Comparison of ENCODE assay signal across 3 worm cellular contexts in genomic region chrIII:9930406-9930805, ce11.
A peak's percentile ranks its signal among the peaks of the same experiment; 100 is the strongest.
TF ChIP-seq lines count a peak whose summit lies in the region.

No protein-coding gene starts in this region.

TF ChIP-seq in whole organism, L1 larva, 84 proteins besides CTCF, POLR2A, EP300 and RAD21 (continued from another document):
- no peak for TF ChIP-seq zag-1 (tag; optimal IDR thresholded peaks at IDR 0.05; lab: Kevin White, UChicago)
- TF ChIP-seq pqm-1 (tag; optimal IDR thresholded peaks at IDR 0.05; lab: Kevin White, UChicago): peak; percentile 8
- peak; percentile 93 for TF ChIP-seq elt-2 (tag; optimal IDR thresholded peaks at IDR 0.05; lab: Kevin White, UChicago)
- no peak for TF ChIP-seq unc-98 (GFP tag; IDR thresholded peaks at IDR 0.05; lab: Robert Waterston, UW)
- TF ChIP-seq snu-23 (GFP tag; optimal IDR thresholded peaks at IDR 0.05; lab: Kevin White, UChicago): no peak
- no peak for TF ChIP-seq dpl-1 (GFP tag; optimal IDR thresholded peaks at IDR 0.05; lab: Kevin White, UChicago)
- TF ChIP-seq fkh-8 (tag; optimal IDR thresholded peaks at IDR 0.05; lab: Kevin White, UChicago): no peak
- no peak for TF ChIP-seq efl-1 (optimal IDR thresholded peaks at IDR 0.05; lab: Kevin White, UChicago)
- TF ChIP-seq efl-1 (GFP tag; optimal IDR thresholded peaks at IDR 0.05 in 1 of 2; lab: Kevin White, UChicago): peak in 1 of 2 experiments; percentile 91
- TF ChIP-seq grh-1 (GFP tag; IDR thresholded peaks at IDR 0.05; lab: Robert Waterston, UW): no peak
- no peak for TF ChIP-seq skn-1 (tag; optimal IDR thresholded peaks at IDR 0.05; lab: Kevin White, UChicago)
- TF ChIP-seq C34B4.2 (tag; optimal IDR thresholded peaks at IDR 0.05; lab: Kevin White, UChicago): no peak
- TF ChIP-seq nhr-28 (tag; optimal IDR thresholded peaks at IDR 0.05; lab: Kevin White, UChicago): no peak
- TF ChIP-seq nhr-77 (tag; optimal IDR thresholded peaks at IDR 0.05; lab: Kevin White, UChicago): no peak
- no peak for TF ChIP-seq aly-2 (tag; optimal IDR thresholded peaks at IDR 0.05; lab: Kevin White, UChicago)
- no peak for TF ChIP-seq C16A3.4 (tag; optimal IDR thresholded peaks at IDR 0.05; lab: Kevin White, UChicago)
- TF ChIP-seq nhr-90 (tag; optimal IDR thresholded peaks at IDR 0.05; lab: Kevin White, UChicago; ENCODE audit: poor library complexity): no peak
- peak; percentile 10 for TF ChIP-seq jun-1 (tag; optimal IDR thresholded peaks at IDR 0.05; lab: Kevin White, UChicago)
- no peak for TF ChIP-seq aha-1 (tag; optimal IDR thresholded peaks at IDR 0.05; lab: Kevin White, UChicago)
- TF ChIP-seq ceh-8 (GFP tag; optimal IDR thresholded peaks at IDR 0.05; lab: Kevin White, UChicago): no peak
- TF ChIP-seq nhr-237 (tag; optimal IDR thresholded peaks at IDR 0.05; lab: Kevin White, UChicago): no peak
- no peak for TF ChIP-seq xbp-1 (tag; optimal IDR thresholded peaks at IDR 0.05; lab: Kevin White, UChicago)
- TF ChIP-seq ceh-90 (tag; optimal IDR thresholded peaks at IDR 0.05; lab: Kevin White, UChicago): no peak
- no peak for TF ChIP-seq zip-4 (GFP tag; optimal IDR thresholded peaks at IDR 0.05; lab: Kevin White, UChicago)

TF ChIP-seq in whole organism, L3 larva, 47 proteins besides CTCF, POLR2A, EP300 and RAD21 (continued from another document):
- TF ChIP-seq pqm-1 (tag; optimal IDR thresholded peaks at IDR 0.05; lab: Kevin White, UChicago) (peak; percentile 92), nhr-76 (tag; optimal IDR thresholded peaks at IDR 0.05; lab: Kevin White, UChicago) (no peak), elt-2 (tag; optimal IDR thresholded peaks at IDR 0.05; lab: Kevin White, UChicago) (peak; percentile 98), eor-1 (tag; optimal IDR thresholded peaks at IDR 0.05; lab: Kevin White, UChicago) (no peak), tbx-2 (tag; optimal IDR thresholded peaks at IDR 0.05; lab: Kevin White, UChicago) (no peak), pha-4 (tag; optimal IDR thresholded peaks at IDR 0.05; lab: Kevin White, UChicago) (peak; percentile 47)

TF ChIP-seq in whole organism, L4 larva, 104 proteins besides CTCF, POLR2A, EP300 and RAD21 (continued from another document):
- TF ChIP-seq daf-16 (GFP tag; optimal IDR thresholded peaks at IDR 0.05; lab: Kevin White, UChicago) (peak in 1 of 2 experiments; percentile 26), daf-16 (tag; optimal IDR thresholded peaks at IDR 0.05; lab: Kevin White, UChicago) (peak; percentile 89), dmd-6 (GFP tag; IDR thresholded peaks at IDR 0.05; lab: Robert Waterston, UW) (peak; percentile 67; the same call in 1 of the 2 replicates), lin-1 (GFP tag; IDR thresholded peaks at IDR 0.05; lab: Robert Waterston, UW) (peak; percentile 36; the same call in 1 of the 2 replicates), mes-2 (tag; optimal IDR thresholded peaks at IDR 0.05; lab: Kevin White, UChicago; ENCODE audit: poor library complexity, severe bottlenecking) (peak; percentile 62), ceh-82 (tag; optimal IDR thresholded peaks at IDR 0.05; lab: Kevin White, UChicago) (no peak), Y5F2A.4 (GFP tag; optimal IDR thresholded peaks at IDR 0.05; lab: Kevin White, UChicago) (no peak), php-3 (GFP tag; IDR thresholded peaks at IDR 0.05; lab: Robert Waterston, UW) (peak; percentile 60), dpl-1 (GFP tag; optimal IDR thresholded peaks at IDR 0.05; lab: Kevin White, UChicago) (peak; percentile 27), mep-1 (tag; optimal IDR thresholded peaks at IDR 0.05; lab: Kevin White, UChicago) (peak; percentile 56), lin-39 (tag; optimal IDR thresholded peaks at IDR 0.05; lab: Kevin White, UChicago) (no peak), ceh-20 (GFP tag; IDR thresholded peaks at IDR 0.05; lab: Robert Waterston, UW) (peak; percentile 33; the same call in 1 of the 2 replicates), nhr-77 (tag; optimal IDR thresholded peaks at IDR 0.05; lab: Kevin White, UChicago) (peak; percentile 40), F10B5.3 (tag; optimal IDR thresholded peaks at IDR 0.05; lab: Kevin White, UChicago) (no peak), lsy-2 (tag; optimal IDR thresholded peaks at IDR 0.05; lab: Kevin White, UChicago) (peak; percentile 4 to 29), hlh-30 (tag; optimal IDR thresholded peaks at IDR 0.05; lab: Kevin White, UChicago; ENCODE audit: insufficient read depth) (peak; percentile 35), lin-38 (GFP tag; IDR thresholded peaks at IDR 0.05; lab: Robert Waterston, UW) (peak; percentile 13; the same call in 1 of the 2 replicates), unc-62 (GFP tag; optimal IDR thresholded peaks at IDR 0.05 in 1 of 2; lab: Kevin White, UChicago) (peak in 1 of 2 experiments; percentile 58), unc-62 (tag; optimal IDR thresholded peaks at IDR 0.05; lab: Kevin White, UChicago) (no peak), pqm-1 (tag; optimal IDR thresholded peaks at IDR 0.05; lab: Kevin White, UChicago) (peak; percentile 95)
TF ChIP-seq in whole organism, L4 larva: peak in this region for 25.
